Worm (Caenorhabditis elegans) whole organism, L1 larva: ENCODE measurements around the gene T25B9.12.

Source experiments
- C04F5.9 ChIP-seq: sonication (generic microtip); optimal IDR thresholded peaks from 2 replicates; lab custom pipeline; 2016; ENCODE audit warnings: missing genetic modification characterization, missing compliant biosample characterization
- C34B4.2 ChIP-seq: sonication (generic microtip); optimal IDR thresholded peaks from 2 replicates; lab custom pipeline; 2017; ENCODE audit warnings: mild to moderate bottlenecking, missing genetic modification characterization, missing compliant biosample characterization
- aha-1 ChIP-seq: fragments of 150-350 bp; optimal IDR thresholded peaks from 2 replicates; lab custom pipeline; 2014; ENCODE audit warnings: missing biosample characterization, missing genetic modification characterization
- blmp-1 ChIP-seq: fragments of 150-350 bp; optimal IDR thresholded peaks from 2 replicates; lab custom pipeline; 2014; ENCODE audit warnings: missing biosample characterization, missing genetic modification characterization
- dsc-1 ChIP-seq: sonication (generic microtip); optimal IDR thresholded peaks from 2 replicates; lab custom pipeline; 2016; ENCODE audit warnings: mild to moderate bottlenecking, missing genetic modification characterization, missing compliant biosample characterization
- efl-1 ChIP-seq, 4 experiments: fragments of 150-350 bp; optimal IDR thresholded peaks in 3 of 4; peaks in 1 of 4; 1 replicate in 1 of 4; 2 replicates in 3 of 4; lab custom pipeline; 2014; ENCODE audit warnings: missing biosample characterization in 2 of 4, missing genetic modification characterization in 2 of 4, missing genetic modification reagents in 2 of 4
- elt-2 ChIP-seq: sonication (generic microtip); optimal IDR thresholded peaks from 2 replicates; lab custom pipeline; 2016; ENCODE audit warnings: missing genetic modification characterization, mild to moderate bottlenecking, inconsistent platforms, missing compliant biosample characterization, missing genetic modification reagents
- elt-3 ChIP-seq, 6 experiments: fragments of 150-350 bp in 1 of 6; sonication (generic microtip); optimal IDR thresholded peaks; 2 replicates each; lab custom pipeline; 2017 to 2018; ENCODE audit warnings: missing biosample characterization in 6 of 6, missing genetic modification characterization in 6 of 6, inconsistent platforms in 1 of 6
- fkh-4 ChIP-seq: sonication (generic microtip); optimal IDR thresholded peaks from 2 replicates; lab custom pipeline; 2016; ENCODE audit warnings: missing compliant biosample characterization, missing genetic modification characterization, borderline replicate concordance
- fkh-8 ChIP-seq: sonication (generic microtip); optimal IDR thresholded peaks from 2 replicates; lab custom pipeline; 2016; ENCODE audit warnings: mild to moderate bottlenecking, missing genetic modification characterization, missing compliant biosample characterization
- hlh-4 ChIP-seq: sonication (generic microtip); optimal IDR thresholded peaks from 2 replicates; lab custom pipeline; 2016; ENCODE audit warnings: mild to moderate bottlenecking, missing genetic modification characterization, missing compliant biosample characterization
- lin-13 ChIP-seq: fragments of 150-350 bp; optimal IDR thresholded peaks from 2 replicates; lab custom pipeline; 2014; ENCODE audit warnings: missing biosample characterization, missing genetic modification reagents, missing genetic modification characterization
- lin-14 ChIP-seq: fragments of 200-800 bp; sonication (Bioruptor generic); optimal IDR thresholded peaks from 2 replicates; lab custom pipeline; 2018; ENCODE audit warnings: mild to moderate bottlenecking, missing genetic modification characterization, moderate library complexity, missing compliant biosample characterization
- lin-35 ChIP-seq, 2 experiments: fragments of 150-350 bp; optimal IDR thresholded peaks; 2 replicates each; lab custom pipeline; 2014; ENCODE audit warnings: missing biosample characterization in 2 of 2, missing genetic modification characterization in 2 of 2, missing genetic modification reagents in 2 of 2
- mab-9 ChIP-seq: fragments of 200-800 bp; sonication (Bioruptor generic); IDR thresholded peaks from 2 replicates; pipeline ENCODE4 v1.3.6; 2022; ENCODE audit warnings: missing genetic modification reagents, missing genetic modification characterization, missing compliant biosample characterization
- mef-2 ChIP-seq: fragments of 150-350 bp; optimal IDR thresholded peaks from 2 replicates; lab custom pipeline; 2014; ENCODE audit warnings: missing biosample characterization, missing genetic modification characterization
- nhr-237 ChIP-seq: fragments of 150-350 bp; optimal IDR thresholded peaks from 2 replicates; lab custom pipeline; 2014; ENCODE audit warnings: missing biosample characterization, missing genetic modification characterization
- nhr-77 ChIP-seq: fragments of 150-350 bp; optimal IDR thresholded peaks from 2 replicates; lab custom pipeline; 2014; ENCODE audit warnings: missing biosample characterization, missing genetic modification characterization
- nhr-90 ChIP-seq: sonication (generic microtip); optimal IDR thresholded peaks from 2 replicates; lab custom pipeline; 2016; ENCODE audit warnings: mild to moderate bottlenecking, missing genetic modification characterization, missing compliant biosample characterization; ENCODE audit not compliant: poor library complexity
- rnt-1 ChIP-seq: sonication (generic microtip); optimal IDR thresholded peaks from 2 replicates; lab custom pipeline; 2016; ENCODE audit warnings: mild to moderate bottlenecking, missing genetic modification characterization, moderate library complexity, missing compliant biosample characterization
- skn-1 ChIP-seq: fragments of 150-350 bp; optimal IDR thresholded peaks from 2 replicates; lab custom pipeline; 2014; ENCODE audit warnings: missing biosample characterization, missing genetic modification characterization
- snpc-4 ChIP-seq: fragments of 150-350 bp; optimal IDR thresholded peaks from 2 replicates; lab custom pipeline; 2014; ENCODE audit warnings: missing biosample characterization, missing genetic modification characterization
- snu-23 ChIP-seq: sonication (generic microtip); optimal IDR thresholded peaks from 2 replicates; lab custom pipeline; 2016; ENCODE audit warnings: missing genetic modification characterization, missing compliant biosample characterization
- sptf-1 ChIP-seq: fragments of 150-350 bp; optimal IDR thresholded peaks from 2 replicates; lab custom pipeline; 2014; ENCODE audit warnings: missing biosample characterization, missing genetic modification characterization
- sup-37 ChIP-seq: fragments of 200-800 bp; sonication (Bioruptor generic); optimal IDR thresholded peaks from 2 replicates; lab custom pipeline; 2018; ENCODE audit warnings: mild to moderate bottlenecking, missing genetic modification characterization, missing compliant biosample characterization
- tbx-2 ChIP-seq: sonication (generic microtip); optimal IDR thresholded peaks from 2 replicates; lab custom pipeline; 2016; ENCODE audit warnings: missing genetic modification characterization, missing compliant biosample characterization
- ztf-11 ChIP-seq, 2 experiments: sonication (generic microtip); optimal IDR thresholded peaks; 2 replicates each; lab custom pipeline; 2016 to 2017; ENCODE audit warnings: missing genetic modification characterization in 2 of 2, missing biosample characterization in 1 of 2, missing compliant biosample characterization in 1 of 2
- ztf-4 ChIP-seq: fragments of 150-350 bp; optimal IDR thresholded peaks from 2 replicates; lab custom pipeline; 2014; ENCODE audit warnings: missing biosample characterization, missing genetic modification characterization

Gene T25B9.12

DNA sequence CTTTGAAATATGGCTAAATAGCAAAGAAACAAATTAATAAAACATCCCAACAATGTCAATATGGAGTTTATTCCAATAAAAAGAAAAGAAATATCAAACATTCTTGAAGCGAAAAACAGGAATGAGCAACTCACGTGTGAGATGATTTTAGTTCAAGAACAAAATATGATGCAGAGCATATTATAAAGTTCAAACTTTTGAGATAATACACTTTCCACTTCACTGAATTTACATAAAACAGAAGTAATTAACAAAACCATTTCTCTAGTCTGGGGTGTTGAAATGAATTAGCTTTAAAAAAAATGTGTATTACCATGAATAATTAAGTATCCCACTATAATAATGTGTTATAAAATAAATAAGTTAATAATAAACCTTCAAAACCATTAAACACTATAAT is 21.6 kb downstream of the T25B9.12 start, which contains the start of gene srd-7:
srd-7 (minus strand) TSS at position 101 of the 400 bp plus-strand sequence.
- TF ChIP-seq efl-1 (optimal IDR thresholded peaks at IDR 0.05; lab: Kevin White, UChicago) (no peak), efl-1 (GFP tag; optimal IDR thresholded peaks at IDR 0.05 in 1 of 2; lab: Kevin White, UChicago) (peak in 1 of 2 experiments; percentile 29), sup-37 (GFP tag; lab: Kevin White, UChicago) (no peak), snu-23 (no peak)

DNA sequence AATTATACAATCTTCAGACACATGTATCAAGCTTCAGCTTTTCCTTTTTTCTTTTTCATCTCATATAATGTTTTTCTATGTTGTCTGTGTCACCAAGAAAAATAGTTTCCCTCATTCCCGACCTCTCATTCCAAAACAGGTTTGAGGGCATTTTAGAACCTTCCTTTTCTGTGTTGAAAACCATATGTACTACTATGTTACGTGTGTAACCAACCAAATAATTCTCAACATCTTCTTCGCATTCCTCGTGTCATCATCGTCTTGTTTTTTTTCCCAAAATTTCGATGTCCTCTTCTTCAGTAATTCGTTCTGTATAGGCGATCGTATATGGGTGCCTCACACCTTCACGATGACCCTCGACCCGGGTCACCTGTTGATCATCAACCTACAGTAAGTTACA is 25.2 kb downstream of the T25B9.12 start, which contains the start of gene pept-2:
pept-2 (plus strand) TSS at position 301 of the 400 bp plus-strand sequence.
- no peak for TF ChIP-seq dsc-1 (tag; lab: Kevin White, UChicago)
- no peak for TF ChIP-seq rnt-1 (tag; lab: Kevin White, UChicago)
- TF ChIP-seq ztf-4 (tag; lab: Kevin White, UChicago): no peak
- TF ChIP-seq blmp-1 (tag; lab: Kevin White, UChicago): peak; percentile 24
- TF ChIP-seq nhr-237 (tag; lab: Kevin White, UChicago): no peak
- TF ChIP-seq elt-2 (tag; lab: Kevin White, UChicago): no peak

DNA sequence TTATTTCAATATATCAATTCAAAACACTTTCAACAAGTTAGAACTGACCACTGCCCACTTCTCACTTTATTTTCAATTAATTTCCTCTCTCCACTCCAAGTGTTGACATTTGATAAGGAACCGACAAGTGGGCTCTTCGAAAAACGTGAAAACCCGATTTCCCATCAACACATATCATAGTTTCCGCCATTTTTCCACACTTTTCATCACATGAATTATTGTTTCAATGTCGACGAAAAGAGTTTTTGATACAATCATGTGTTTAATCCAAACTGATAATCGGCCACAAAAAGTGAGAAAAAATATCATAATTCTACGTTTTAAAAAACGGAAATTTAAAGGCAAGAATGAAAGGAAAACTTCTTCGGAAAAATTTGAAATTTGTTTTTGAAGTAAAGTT is 30.5 kb downstream of the T25B9.12 start:
- TF ChIP-seq lin-14 (GFP tag; lab: Kevin White, UChicago) (peak; percentile 1), elt-2 (tag; lab: Kevin White, UChicago) (peak; percentile 67), hlh-4 (tag; lab: Kevin White, UChicago) (no peak), nhr-77 (tag; lab: Kevin White, UChicago) (no peak), fkh-8 (tag; lab: Kevin White, UChicago) (no peak), lin-35 (GFP tag; optimal IDR thresholded peaks at IDR 0.05; lab: Kevin White, UChicago) (peak in 1 of 2 experiments; percentile 24)

DNA sequence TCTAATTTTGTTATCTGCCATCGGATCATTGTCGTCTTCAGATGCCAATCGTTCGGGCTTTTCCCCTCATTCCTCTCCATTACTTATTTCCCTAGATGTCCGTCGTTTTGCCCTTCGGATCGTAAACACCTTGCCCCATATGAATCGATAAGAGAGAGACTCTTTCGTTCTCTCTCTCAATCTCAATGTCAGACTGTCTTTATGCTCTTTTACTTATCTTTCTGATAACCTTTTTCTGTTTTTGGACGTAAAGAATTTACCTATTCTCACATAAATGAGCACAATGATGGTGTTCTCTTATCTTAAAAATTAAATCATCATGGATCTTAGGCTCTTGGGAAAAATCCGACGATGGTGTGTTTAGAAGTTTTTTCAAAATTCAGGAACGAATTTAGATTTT is 31.6 kb downstream of the T25B9.12 start:
- TF ChIP-seq lin-13 (GFP tag; lab: Kevin White, UChicago) (no peak), elt-2 (tag; lab: Kevin White, UChicago) (peak; percentile 64)

DNA sequence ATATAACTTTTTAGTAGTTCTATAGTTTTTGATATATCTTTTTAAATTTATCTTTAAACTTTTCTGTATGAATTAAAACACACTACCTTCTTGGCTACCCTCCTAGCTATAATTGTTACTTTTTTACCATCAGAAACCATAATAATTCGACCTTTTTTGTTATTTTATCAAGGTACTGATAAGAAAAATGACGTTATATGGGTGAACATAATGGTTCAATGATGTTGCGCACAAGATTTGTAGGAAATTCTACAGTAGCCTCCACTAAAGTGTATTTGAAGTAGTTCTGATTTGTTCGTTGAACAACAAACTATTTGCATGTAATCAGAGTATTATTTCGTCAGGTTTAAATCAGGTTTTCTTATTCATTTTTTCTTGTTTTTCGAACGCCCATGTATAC is 33.5 kb downstream of the T25B9.12 start:
- TF ChIP-seq efl-1 (optimal IDR thresholded peaks at IDR 0.05; lab: Kevin White, UChicago): no peak
- peak in 1 of 2 experiments; percentile 78 for TF ChIP-seq efl-1 (GFP tag; optimal IDR thresholded peaks at IDR 0.05 in 1 of 2; lab: Kevin White, UChicago)
- no peak for TF ChIP-seq snpc-4 (tag; lab: Kevin White, UChicago)

DNA sequence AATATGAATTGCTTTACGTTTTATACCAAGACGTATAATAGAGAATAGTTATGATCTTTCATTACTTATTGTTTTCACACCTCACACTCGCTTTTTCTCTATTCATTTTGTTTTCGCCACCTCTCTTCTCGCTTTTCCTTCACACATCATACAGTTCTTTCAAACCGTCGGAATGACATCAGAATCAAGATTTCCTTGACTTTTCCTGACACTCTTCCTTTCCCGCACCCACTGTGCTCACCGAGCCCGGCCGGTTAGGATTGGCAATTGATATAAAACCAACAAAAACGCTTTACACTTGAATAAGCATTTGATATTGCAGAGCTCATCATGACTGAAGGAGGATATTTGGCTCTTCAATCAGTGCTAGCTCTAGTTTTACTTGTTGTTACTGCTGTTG is 34.2 kb downstream of the T25B9.12 start, which contains the start of gene zipt-2.1:
zipt-2.1 (plus strand) TSS at position 301 of the 400 bp plus-strand sequence.
- TF ChIP-seq tbx-2 (tag; lab: Kevin White, UChicago) (no peak), aha-1 (tag; lab: Kevin White, UChicago) (no peak), C04F5.9 (tag; lab: Kevin White, UChicago) (no peak), elt-3 (tag; optimal IDR thresholded peaks at IDR 0.05; lab: Kevin White, UChicago) (no peak), skn-1 (no peak), sptf-1 (tag; lab: Kevin White, UChicago) (no peak), mab-9 (no peak), snu-23 (no peak)

DNA sequence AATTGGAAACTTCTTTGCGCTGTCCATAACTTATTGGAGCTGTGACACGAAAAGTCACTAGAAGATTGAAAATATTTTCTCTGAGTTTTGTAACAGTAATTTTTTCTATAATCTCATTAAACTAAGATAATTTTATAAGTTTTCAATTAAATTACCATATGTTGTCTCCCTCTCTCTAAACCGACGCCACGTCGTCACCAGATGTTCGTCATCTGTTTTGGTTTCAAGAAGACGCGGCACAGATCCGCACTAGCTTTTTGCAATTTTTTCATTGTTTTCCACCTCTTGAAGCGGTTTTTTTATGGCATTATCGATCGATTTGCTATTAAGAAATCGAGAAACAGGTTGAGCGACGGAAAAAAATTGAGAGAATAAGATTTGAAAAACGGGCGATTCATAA is 38.8 kb downstream of the T25B9.12 start:
- TF ChIP-seq dsc-1 (tag; lab: Kevin White, UChicago) (peak; percentile 84), mef-2 (tag; lab: Kevin White, UChicago) (no peak), fkh-4 (tag; lab: Kevin White, UChicago) (peak; percentile 73)

DNA sequence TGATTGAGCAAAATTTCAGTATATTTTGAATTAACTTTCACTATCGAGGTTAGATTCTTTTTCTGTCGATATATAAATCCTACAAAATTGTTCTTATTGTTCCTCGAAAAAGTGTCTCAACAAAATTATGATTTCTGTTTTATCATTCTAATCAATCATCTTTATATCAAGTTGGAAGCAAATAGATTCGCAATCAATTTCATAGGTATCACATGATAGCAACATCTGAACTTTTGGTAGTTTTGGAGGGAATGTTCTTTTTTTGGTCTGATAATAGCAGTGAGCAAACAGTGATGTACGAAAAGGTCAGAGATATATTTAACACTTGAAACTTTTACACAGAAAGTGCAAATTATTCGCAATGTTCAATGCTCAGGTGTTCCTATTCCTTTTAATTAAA is 45.7 kb downstream of the T25B9.12 start:
- TF ChIP-seq lin-14 (GFP tag; lab: Kevin White, UChicago): peak; percentile 12
- TF ChIP-seq elt-2 (tag; lab: Kevin White, UChicago): peak; percentile 75
- TF ChIP-seq lin-35 (GFP tag; optimal IDR thresholded peaks at IDR 0.05; lab: Kevin White, UChicago): peak in 1 of 2 experiments; percentile 36
- no peak for TF ChIP-seq rnt-1 (tag; lab: Kevin White, UChicago)
- TF ChIP-seq ztf-11 (tag; optimal IDR thresholded peaks at IDR 0.05; lab: Kevin White, UChicago): no peak
- no peak for TF ChIP-seq nhr-77 (tag; lab: Kevin White, UChicago)
- peak; percentile 1 for TF ChIP-seq nhr-90
- TF ChIP-seq sup-37 (GFP tag; lab: Kevin White, UChicago): no peak
- no peak for TF ChIP-seq C34B4.2 (tag; lab: Kevin White, UChicago)
- TF ChIP-seq elt-3 (tag; optimal IDR thresholded peaks at IDR 0.05; lab: Kevin White, UChicago): peak in 1 of 6 experiments; percentile 15
- TF ChIP-seq blmp-1 (tag; lab: Kevin White, UChicago): peak; percentile 6
